Worm (Caenorhabditis elegans) whole organism, late embryonic: ENCODE data around the gene F48G7.4.

Source experiments
- C38D4.7 ChIP-seq: fragments of 200-800 bp; sonication (Bioruptor generic); optimal IDR thresholded peaks from 2 replicates; lab custom pipeline; 2018; ENCODE audit warnings: mild to moderate bottlenecking, missing genetic modification characterization, moderate library complexity, missing compliant biosample characterization
- ceh-18 ChIP-seq: sonication (generic microtip); optimal IDR thresholded peaks from 2 replicates; lab custom pipeline; 2016; ENCODE audit warnings: missing genetic modification characterization, missing compliant biosample characterization
- ceh-34 ChIP-seq: sonication (generic microtip); optimal IDR thresholded peaks from 2 replicates; lab custom pipeline; 2016; ENCODE audit warnings: mild to moderate bottlenecking, missing genetic modification characterization, missing compliant biosample characterization
- ceh-9 ChIP-seq: sonication (generic microtip); optimal IDR thresholded peaks from 2 replicates; lab custom pipeline; 2016; ENCODE audit warnings: mild to moderate bottlenecking, missing genetic modification characterization, inconsistent platforms, missing compliant biosample characterization
- dmd-4 ChIP-seq: sonication (generic microtip); optimal IDR thresholded peaks from 2 replicates; lab custom pipeline; 2016; ENCODE audit warnings: borderline replicate concordance, missing genetic modification characterization, missing compliant biosample characterization
- dve-1 ChIP-seq: sonication (generic microtip); optimal IDR thresholded peaks from 2 replicates; lab custom pipeline; 2017; ENCODE audit warnings: antibody characterized with exemption, mild to moderate bottlenecking, missing genetic modification characterization, missing compliant biosample characterization
- elt-2 ChIP-seq: sonication (generic microtip); optimal IDR thresholded peaks from 2 replicates; lab custom pipeline; 2016; ENCODE audit warnings: missing genetic modification reagents, missing genetic modification characterization, missing compliant biosample characterization
- hlh-30 ChIP-seq: sonication (generic microtip); optimal IDR thresholded peaks from 2 replicates; lab custom pipeline; 2017; ENCODE audit warnings: antibody characterized with exemption, missing genetic modification characterization, missing compliant biosample characterization; ENCODE audit not compliant: insufficient read depth
- nfya-1 ChIP-seq: sonication (generic microtip); optimal IDR thresholded peaks from 2 replicates; lab custom pipeline; 2017; ENCODE audit warnings: missing genetic modification characterization, mild to moderate bottlenecking, missing compliant biosample characterization, antibody characterized with exemption, moderate library complexity
- pha-4 ChIP-seq: fragments of 150-350 bp; optimal IDR thresholded peaks from 2 replicates; lab custom pipeline; 2018; ENCODE audit warnings: missing biosample characterization, missing genetic modification reagents, missing genetic modification characterization
- pros-1 ChIP-seq: fragments of 150-350 bp; optimal IDR thresholded peaks from 2 replicates; lab custom pipeline; 2014; ENCODE audit warnings: missing biosample characterization, missing genetic modification reagents, missing genetic modification characterization
- rnt-1 ChIP-seq: sonication (generic microtip); optimal IDR thresholded peaks from 2 replicates; lab custom pipeline; 2016; ENCODE audit warnings: missing genetic modification characterization, missing compliant biosample characterization
- sox-2 ChIP-seq: fragments of 200-800 bp; sonication (Bioruptor generic); IDR thresholded peaks from 2 replicates; pipeline ENCODE4 v1.3.6; 2022; ENCODE audit warnings: missing genetic modification reagents, missing genetic modification characterization, missing compliant biosample characterization
- sox-4 ChIP-seq: sonication (generic microtip); optimal IDR thresholded peaks from 2 replicates; lab custom pipeline; 2017; ENCODE audit warnings: mild to moderate bottlenecking, missing genetic modification characterization, inconsistent platforms, missing compliant biosample characterization

- TF ChIP-seq rnt-1 (tag; lab: Kevin White, UChicago): no peak
- TF ChIP-seq dve-1: no peak
- no peak for TF ChIP-seq sox-4
- no peak for TF ChIP-seq pha-4 (tag; lab: Kevin White, UChicago)
- no peak for TF ChIP-seq C38D4.7 (GFP tag; lab: Kevin White, UChicago)
- no peak for TF ChIP-seq hlh-30 (tag; lab: Kevin White, UChicago)
- no peak for TF ChIP-seq ceh-9 (tag; lab: Kevin White, UChicago)
- no peak for TF ChIP-seq elt-2 (tag; lab: Kevin White, UChicago)
- TF ChIP-seq nfya-1 (tag; lab: Kevin White, UChicago): no peak
- no peak for TF ChIP-seq ceh-34 (tag; lab: Kevin White, UChicago)
- TF ChIP-seq pros-1 (tag; lab: Kevin White, UChicago): no peak
- TF ChIP-seq dmd-4 (tag; lab: Kevin White, UChicago): no peak
- no peak for TF ChIP-seq ceh-18 (tag; lab: Kevin White, UChicago)
- TF ChIP-seq sox-2: no peak
These were observed 27.6 kb downstream of the F48G7.4 start, which contains the start of gene ugt-42 for ce11 chrV:646888-647287.
